Worm (Caenorhabditis elegans): ENCODE measurements around the gene W05H9.2.

W05H9.2 gene

DNA sequence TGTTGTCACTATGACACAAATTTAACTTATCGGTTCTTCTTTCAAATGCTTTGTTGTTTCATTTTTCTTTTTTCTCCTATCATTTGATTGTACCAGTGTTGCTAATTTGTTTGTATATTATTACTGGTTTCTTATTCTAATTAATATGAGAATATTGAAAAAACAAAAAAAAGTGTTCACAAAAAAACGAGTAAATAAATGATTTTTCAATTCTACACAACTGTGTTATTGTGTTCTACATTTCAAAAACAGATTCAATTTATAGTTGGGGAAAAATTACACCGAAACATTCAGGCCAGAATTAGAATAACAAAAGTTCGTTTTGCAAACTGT, 13.3 kb upstream of the W05H9.2 start:
- peak; percentile 50 for TF ChIP-seq fos-1 (tag; optimal IDR thresholded peaks at IDR 0.05)
- no peak for TF ChIP-seq aly-2 (tag; optimal IDR thresholded peaks at IDR 0.05)
- TF ChIP-seq nhr-43 (tag; optimal IDR thresholded peaks at IDR 0.05; ENCODE audit: poor library complexity, severe bottlenecking) = no peak
- TF ChIP-seq ceh-82 (tag; optimal IDR thresholded peaks at IDR 0.05) = no peak
- TF ChIP-seq ZK546.5 (tag; optimal IDR thresholded peaks at IDR 0.05) = no peak
- peak; percentile 68 for TF ChIP-seq pha-4 (tag; optimal IDR thresholded peaks at IDR 0.05)

DNA sequence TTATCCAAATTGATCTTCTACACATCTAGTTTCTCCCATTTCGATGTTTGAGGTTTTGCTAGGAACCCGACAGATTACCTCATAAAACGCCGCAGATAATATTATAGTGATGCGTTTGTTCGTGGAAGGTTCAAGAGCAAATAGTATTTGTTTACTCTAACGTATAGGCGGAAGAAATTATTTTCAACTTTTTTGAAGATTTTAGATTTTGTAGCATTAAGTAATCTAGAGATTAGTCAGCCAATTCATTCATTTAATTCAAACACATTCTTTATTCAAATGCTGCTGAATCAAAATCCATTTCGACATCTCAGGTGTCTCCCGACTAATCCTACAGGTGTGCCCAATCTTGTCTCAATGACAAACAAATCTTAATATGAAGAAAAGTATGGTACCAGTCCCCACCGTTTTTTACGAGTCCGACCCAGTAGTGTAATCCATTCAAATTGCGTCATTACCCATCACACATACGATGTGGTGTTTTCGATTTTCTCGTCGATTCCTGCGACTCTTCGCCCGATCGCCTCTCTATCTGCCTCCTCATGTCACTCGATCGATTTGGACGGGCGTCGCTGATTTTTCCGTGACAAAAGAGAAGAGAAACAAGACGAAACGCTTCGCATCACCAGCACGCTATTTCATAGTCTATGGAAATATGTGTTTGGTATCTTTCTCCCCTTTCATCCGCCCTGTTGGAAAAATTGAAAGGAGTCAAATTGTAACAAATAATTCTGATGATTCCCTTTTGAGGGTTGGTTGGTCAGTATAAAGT, 12.8 kb upstream of the W05H9.2 start:
- TF ChIP-seq tbx-2 (tag; optimal IDR thresholded peaks at IDR 0.05) (peak; percentile 37), mdl-1 (tag; optimal IDR thresholded peaks at IDR 0.05) (peak; percentile 30), nhr-237 (tag; optimal IDR thresholded peaks at IDR 0.05) (no peak), mml-1 (tag; optimal IDR thresholded peaks at IDR 0.05) (no peak), lin-39 (tag; optimal IDR thresholded peaks at IDR 0.05) (no peak), R02D3.7 (tag; optimal IDR thresholded peaks at IDR 0.05) (no peak), ceh-82 (tag; optimal IDR thresholded peaks at IDR 0.05) (no peak), hmg-11 (tag; optimal IDR thresholded peaks at IDR 0.05) (peak; percentile 8), sea-2 (GFP tag; optimal IDR thresholded peaks at IDR 0.05) (no peak), lsy-12 (tag; optimal IDR thresholded peaks at IDR 0.05) (no peak), ztf-11 (tag; optimal IDR thresholded peaks at IDR 0.05) (no peak), eor-1 (tag; optimal IDR thresholded peaks at IDR 0.05) (no peak), nhr-76 (tag; optimal IDR thresholded peaks at IDR 0.05) (no peak), aly-2 (tag; optimal IDR thresholded peaks at IDR 0.05) (peak; percentile 35), pqm-1 (tag; optimal IDR thresholded peaks at IDR 0.05) (peak; percentile 51), nhr-12 (tag; optimal IDR thresholded peaks at IDR 0.05) (no peak), jun-1 (tag; optimal IDR thresholded peaks at IDR 0.05) (peak; percentile 79), ceh-9 (tag; optimal IDR thresholded peaks at IDR 0.05) (no peak), unc-62 (GFP tag; optimal IDR thresholded peaks at IDR 0.05) (peak; percentile 70), ama-1 (optimal IDR thresholded peaks at IDR 0.05) (peak; percentile 99), pha-4 (tag; optimal IDR thresholded peaks at IDR 0.05) (peak; percentile 63), fos-1 (tag; optimal IDR thresholded peaks at IDR 0.05) (no peak), egl-5 (tag; optimal IDR thresholded peaks at IDR 0.05) (peak; percentile 79), ztf-4 (tag; optimal IDR thresholded peaks at IDR 0.05) (no peak), nhr-23 (tag; optimal IDR thresholded peaks at IDR 0.05) (peak; percentile 28), nfya-1 (tag; optimal IDR thresholded peaks at IDR 0.05; ENCODE audit: insufficient read depth) (peak; percentile 36), nhr-25 (tag; optimal IDR thresholded peaks at IDR 0.05) (peak; percentile 81), nhr-11 (tag; optimal IDR thresholded peaks at IDR 0.05) (no peak), egl-27 (tag; optimal IDR thresholded peaks at IDR 0.05) (no peak), zag-1 (tag; optimal IDR thresholded peaks at IDR 0.05) (no peak), nhr-43 (tag; optimal IDR thresholded peaks at IDR 0.05; ENCODE audit: poor library complexity, severe bottlenecking) (peak; percentile 84), snpc-4 (tag; optimal IDR thresholded peaks at IDR 0.05) (no peak), ZK546.5 (tag; optimal IDR thresholded peaks at IDR 0.05) (no peak), nhr-28 (tag; optimal IDR thresholded peaks at IDR 0.05) (no peak), elt-2 (tag; optimal IDR thresholded peaks at IDR 0.05) (peak; percentile 51), elt-3 (tag; optimal IDR thresholded peaks at IDR 0.05) (peak in 1 of 3 experiments; percentile 47), elt-1 (tag; optimal IDR thresholded peaks at IDR 0.05) (no peak), fkh-2 (tag; optimal IDR thresholded peaks at IDR 0.05) (no peak), skn-1 (tag; optimal IDR thresholded peaks at IDR 0.05) (no peak), unc-39 (tag; optimal IDR thresholded peaks at IDR 0.05) (no peak), ceh-16 (tag; optimal IDR thresholded peaks at IDR 0.05) (no peak), ceh-28 (tag; optimal IDR thresholded peaks at IDR 0.05) (peak; percentile 71), nhr-67 (tag; optimal IDR thresholded peaks at IDR 0.05) (no peak), lin-15B (tag; optimal IDR thresholded peaks at IDR 0.05) (no peak), nhr-77 (tag; optimal IDR thresholded peaks at IDR 0.05) (peak; percentile 30), fkh-10 (GFP tag; optimal IDR thresholded peaks at IDR 0.05) (no peak), daf-12 (tag; optimal IDR thresholded peaks at IDR 0.05) (no peak)

Measured in whole organism, L3 larva.